Worm (Caenorhabditis elegans) whole organism, young adult: ENCODE data around the gene hipr-1.

Experiments
- C17E4.6 ChIP-seq: fragments of 200-800 bp; sonication (Bioruptor generic); IDR thresholded peaks from 2 replicates; pipeline ENCODE4 v1.3.6; 2022; ENCODE audit warnings: missing genetic modification reagents, missing genetic modification characterization, missing compliant biosample characterization
- F37B4.10 ChIP-seq: fragments of 200-800 bp; sonication (Bioruptor generic); IDR thresholded peaks from 2 replicates; pipeline ENCODE4 v1.3.6; 2022; ENCODE audit warnings: missing genetic modification characterization, missing compliant biosample characterization
- F39B2.1 ChIP-seq: fragments of 200-800 bp; sonication (Bioruptor generic); IDR thresholded peaks from 2 replicates; pipeline ENCODE4 v1.3.6; 2022; ENCODE audit warnings: missing genetic modification reagents, missing genetic modification characterization, missing compliant biosample characterization
- F52B5.7 ChIP-seq: sonication (generic microtip); optimal IDR thresholded peaks from 2 replicates; lab custom pipeline; 2016; ENCODE audit warnings: mild to moderate bottlenecking, missing genetic modification characterization, missing compliant biosample characterization
- aptf-2 ChIP-seq: fragments of 200-800 bp; sonication (Bioruptor generic); conservative IDR thresholded peaks from 2 replicates; pipeline ENCODE4 v1.3.6; 2022; ENCODE audit warnings: missing genetic modification reagents, missing genetic modification characterization, missing compliant biosample characterization
- athp-1 ChIP-seq: sonication (generic microtip); optimal IDR thresholded peaks from 2 replicates; lab custom pipeline; 2017; ENCODE audit warnings: mild to moderate bottlenecking, missing genetic modification characterization, missing compliant biosample characterization
- bed-1 ChIP-seq: fragments of 200-800 bp; sonication (Bioruptor generic); IDR thresholded peaks from 2 replicates; pipeline ENCODE4 v1.3.6; 2022; ENCODE audit warnings: missing genetic modification reagents, missing genetic modification characterization, missing compliant biosample characterization
- ceh-58 ChIP-seq: fragments of 200-800 bp; sonication (Bioruptor generic); IDR thresholded peaks from 2 replicates; pipeline ENCODE4 v1.3.6; 2022; ENCODE audit warnings: missing genetic modification characterization, missing compliant biosample characterization
- efl-1 ChIP-seq: fragments of 150-350 bp; optimal IDR thresholded peaks from 2 replicates; lab custom pipeline; 2014; ENCODE audit warnings: missing biosample characterization, missing genetic modification reagents, missing genetic modification characterization
- lin-54 ChIP-seq: fragments of 200-800 bp; sonication (Bioruptor generic); optimal IDR thresholded peaks from 2 replicates; lab custom pipeline; 2018; ENCODE audit warnings: mild to moderate bottlenecking, missing genetic modification characterization, missing compliant biosample characterization
- madf-8 ChIP-seq: fragments of 200-800 bp; sonication (Bioruptor generic); conservative IDR thresholded peaks from 2 replicates; pipeline ENCODE4 v1.3.6; 2022; ENCODE audit warnings: missing genetic modification reagents, missing genetic modification characterization, missing compliant biosample characterization
- somi-1 ChIP-seq: fragments of 200-800 bp; sonication (Bioruptor generic); optimal IDR thresholded peaks from 2 replicates; lab custom pipeline; 2018; ENCODE audit warnings: mild to moderate bottlenecking, missing genetic modification characterization, missing compliant biosample characterization
- zim-3 ChIP-seq: sonication (generic microtip); optimal IDR thresholded peaks from 2 replicates; lab custom pipeline; 2017; ENCODE audit warnings: mild to moderate bottlenecking, missing genetic modification characterization, moderate library complexity, missing compliant biosample characterization
- ztf-6 ChIP-seq: fragments of 200-800 bp; sonication (Bioruptor generic); IDR thresholded peaks from 2 replicates; pipeline ENCODE4 v1.3.6; 2022; ENCODE audit warnings: missing genetic modification reagents, missing genetic modification characterization, missing compliant biosample characterization

DNA sequence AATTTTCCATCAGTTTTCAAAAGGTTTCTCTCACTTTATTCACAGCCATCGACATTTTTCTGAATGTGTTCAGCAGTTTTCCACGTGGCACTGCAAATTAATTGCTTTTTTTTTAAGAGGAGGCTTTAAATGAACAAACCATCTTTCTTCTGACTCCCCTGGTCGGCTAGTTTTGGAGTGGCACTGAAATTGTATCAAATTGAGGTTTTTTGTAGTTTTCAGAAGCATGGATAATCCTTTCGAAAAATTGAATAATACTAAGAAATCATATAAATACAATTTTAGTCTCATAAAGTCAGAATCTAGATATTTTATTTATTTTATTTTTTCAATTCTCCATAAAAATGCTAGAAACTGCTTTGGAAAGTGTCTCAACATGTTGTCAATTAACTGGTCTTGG is 15.2 kb upstream of the hipr-1 start, which contains the start of gene B0303.16:
- TF ChIP-seq ceh-58 (no peak), somi-1 (GFP tag; lab: Kevin White, UChicago) (no peak), F37B4.10 (GFP tag; lab: Robert Waterston, UW) (no peak), madf-8 (no peak), aptf-2 (no peak), zim-3 (tag; lab: Kevin White, UChicago) (no peak), F39B2.1 (no peak), athp-1 (no peak), efl-1 (GFP tag; lab: Kevin White, UChicago) (no peak), F52B5.7 (tag; lab: Kevin White, UChicago) (no peak), lin-54 (no peak), C17E4.6 (GFP tag; lab: Robert Waterston, UW) (no peak), bed-1 (GFP tag; lab: Robert Waterston, UW) (no peak), ztf-6 (no peak)
